Worm (Caenorhabditis elegans): ENCODE results near the gene cyp-34A8.

cyp-34A8 gene

ce11 chrV:3980228-3980933 is 12.8 kb upstream of the cyp-34A8 start:
- no peak for TF ChIP-seq dao-5 (tag; optimal IDR thresholded peaks at IDR 0.05)
- TF ChIP-seq him-1 (tag; optimal IDR thresholded peaks at IDR 0.05): no peak
- no peak for TF ChIP-seq W03F9.2 (tag; optimal IDR thresholded peaks at IDR 0.05)

ce11 chrV:3979819-3980218 is 12.2 kb upstream of the cyp-34A8 start, which contains the start of gene nlp-31:
Gene nlp-31 (plus strand): TSS chrV:3980055.
- TF ChIP-seq him-1 (tag; optimal IDR thresholded peaks at IDR 0.05) (no peak), W03F9.2 (tag; optimal IDR thresholded peaks at IDR 0.05) (no peak), dao-5 (tag; optimal IDR thresholded peaks at IDR 0.05) (no peak)

ce11 chrV:3979053-3979452 is 11.4 kb upstream of the cyp-34A8 start, which contains the start of gene nlp-34:
Gene nlp-34 (minus strand): TSS chrV:3979134.
- TF ChIP-seq W03F9.2 (tag; optimal IDR thresholded peaks at IDR 0.05): no peak
- TF ChIP-seq dao-5 (tag; optimal IDR thresholded peaks at IDR 0.05): no peak
- TF ChIP-seq him-1 (tag; optimal IDR thresholded peaks at IDR 0.05): no peak

ce11 chrV:3976964-3977363 is 9.3 kb upstream of the cyp-34A8 start, which contains the start of gene str-83:
Gene str-83 (plus strand): TSS chrV:3977264.
- TF ChIP-seq dao-5 (tag; optimal IDR thresholded peaks at IDR 0.05): no peak
- TF ChIP-seq him-1 (tag; optimal IDR thresholded peaks at IDR 0.05): no peak

- TF ChIP-seq dao-5 (tag; optimal IDR thresholded peaks at IDR 0.05) (no peak), him-1 (tag; optimal IDR thresholded peaks at IDR 0.05) (no peak), W03F9.2 (tag; optimal IDR thresholded peaks at IDR 0.05) (no peak)
Measured at ce11 chrV:3974361-3974760, 6.7 kb upstream of the cyp-34A8 start, which contains the start of gene str-82. Gene str-82 (plus strand): TSS chrV:3974661.

- TF ChIP-seq W03F9.2 (tag; optimal IDR thresholded peaks at IDR 0.05) (no peak), him-1 (tag; optimal IDR thresholded peaks at IDR 0.05) (no peak), dao-5 (tag; optimal IDR thresholded peaks at IDR 0.05) (no peak)
Measured at ce11 chrV:3972846-3973245, 5.2 kb upstream of the cyp-34A8 start, which contains the start of gene cyp-34A10. Gene cyp-34A10 (minus strand): TSS chrV:3972991.

ce11 chrV:3970410-3970809 is 2.8 kb upstream of the cyp-34A8 start, which contains the start of gene cyp-34A9:
Gene cyp-34A9 (minus strand): TSS chrV:3970540.
- TF ChIP-seq him-1 (tag; optimal IDR thresholded peaks at IDR 0.05): no peak
- no peak for TF ChIP-seq W03F9.2 (tag; optimal IDR thresholded peaks at IDR 0.05)
- TF ChIP-seq dao-5 (tag; optimal IDR thresholded peaks at IDR 0.05): no peak

ce11 chrV:3969664-3970063 is 2.0 kb upstream of the cyp-34A8 start:
- no peak for TF ChIP-seq W03F9.2 (tag; optimal IDR thresholded peaks at IDR 0.05)
- TF ChIP-seq him-1 (tag; optimal IDR thresholded peaks at IDR 0.05): no peak
- TF ChIP-seq dao-5 (tag; optimal IDR thresholded peaks at IDR 0.05): no peak

- TF ChIP-seq him-1 (tag; optimal IDR thresholded peaks at IDR 0.05): no peak
- no peak for TF ChIP-seq dao-5 (tag; optimal IDR thresholded peaks at IDR 0.05)
- TF ChIP-seq W03F9.2 (tag; optimal IDR thresholded peaks at IDR 0.05): no peak
Measured at ce11 chrV:3968929-3969328, 1.3 kb upstream of the cyp-34A8 start.

ce11 chrV:3963715-3964114 is 3.9 kb downstream of the cyp-34A8 start, which contains the start of gene cyp-34A7:
Gene cyp-34A7 (minus strand): TSS chrV:3963815.
- TF ChIP-seq W03F9.2 (tag; optimal IDR thresholded peaks at IDR 0.05) (no peak), dao-5 (tag; optimal IDR thresholded peaks at IDR 0.05) (no peak), him-1 (tag; optimal IDR thresholded peaks at IDR 0.05) (no peak)

- no peak for TF ChIP-seq dao-5 (tag; optimal IDR thresholded peaks at IDR 0.05)
- no peak for TF ChIP-seq him-1 (tag; optimal IDR thresholded peaks at IDR 0.05)
- TF ChIP-seq W03F9.2 (tag; optimal IDR thresholded peaks at IDR 0.05): no peak
Measured at ce11 chrV:3961235-3961634, 6.4 kb downstream of the cyp-34A8 start, which contains the start of gene cyp-34A6. Gene cyp-34A6 (minus strand): TSS chrV:3961335.

ce11 chrV:3957608-3958007 is 10.0 kb downstream of the cyp-34A8 start, which contains the start of gene cyp-34A5:
Gene cyp-34A5 (minus strand): TSS chrV:3957708.
- TF ChIP-seq dao-5 (tag; optimal IDR thresholded peaks at IDR 0.05) (no peak), him-1 (tag; optimal IDR thresholded peaks at IDR 0.05) (no peak), W03F9.2 (tag; optimal IDR thresholded peaks at IDR 0.05) (no peak)

- TF ChIP-seq W03F9.2 (tag; optimal IDR thresholded peaks at IDR 0.05) (no peak), dao-5 (tag; optimal IDR thresholded peaks at IDR 0.05) (no peak), him-1 (tag; optimal IDR thresholded peaks at IDR 0.05) (no peak)
Measured at ce11 chrV:3953739-3954138, 13.9 kb downstream of the cyp-34A8 start, which contains the start of gene str-247. Gene str-247 (plus strand): TSS chrV:3954039.

- TF ChIP-seq him-1 (tag; optimal IDR thresholded peaks at IDR 0.05): no peak
- TF ChIP-seq W03F9.2 (tag; optimal IDR thresholded peaks at IDR 0.05): no peak
- TF ChIP-seq dao-5 (tag; optimal IDR thresholded peaks at IDR 0.05): no peak
Measured at ce11 chrV:3949723-3950122, 17.9 kb downstream of the cyp-34A8 start, which contains the start of gene dach-1. Gene dach-1 (plus strand): TSS chrV:3950023.

All from whole organism, L4/young adult.